Fruit fly (Drosophila melanogaster) whole organism, embryonic: ENCODE results near the gene PolG2.
A peak's percentile ranks its signal among the peaks of the same experiment; 100 is the strongest.

ENCODE experiments used
- Atf-2 ChIP-seq: fragments of 200-800 bp; sonication (Bioruptor generic); optimal IDR thresholded peaks from 2 replicates; lab custom pipeline; 2016; ENCODE audit warnings: missing biosample characterization, missing genetic modification characterization
- Bgb ChIP-seq: fragments of 200-800 bp; sonication (Bioruptor generic); IDR thresholded peaks from 2 replicates; pipeline ENCODE4 v1.3.6; 2022; ENCODE audit warnings: missing biosample characterization, missing genetic modification characterization; ENCODE audit not compliant: partially characterized antibody
- C15 ChIP-seq: fragments of 200-800 bp; sonication (Bioruptor generic); IDR thresholded peaks from 3 replicates; pipeline ENCODE4 v1.3.6; 2022; ENCODE audit warnings: missing biosample characterization, missing genetic modification characterization
- CG10321 ChIP-seq: fragments of 200-800 bp; sonication (Bioruptor generic); IDR thresholded peaks from 2 replicates; pipeline ENCODE4 v1.3.6; 2022; ENCODE audit warnings: missing biosample characterization, missing genetic modification characterization
- CG11085 ChIP-seq: fragments of 200-800 bp; sonication (Bioruptor generic); IDR thresholded peaks from 2 replicates; pipeline ENCODE4 v1.3.6; 2022; ENCODE audit warnings: missing biosample characterization, missing genetic modification characterization
- CG13424 ChIP-seq: fragments of 200-800 bp; sonication (Bioruptor generic); optimal IDR thresholded peaks from 2 replicates; lab custom pipeline; 2019; ENCODE audit warnings: missing biosample characterization, mild to moderate bottlenecking, missing genetic modification characterization, moderate library complexity
- CG16863 ChIP-seq: fragments of 200-800 bp; sonication (Bioruptor generic); optimal IDR thresholded peaks from 3 replicates; lab custom pipeline; 2016; ENCODE audit warnings: missing biosample characterization, missing genetic modification characterization
- CG17361 ChIP-seq: fragments of 200-800 bp; sonication (Bioruptor generic); IDR thresholded peaks from 3 replicates; pipeline ENCODE4 v1.3.6; 2022; ENCODE audit warnings: missing biosample characterization, missing genetic modification characterization
- CG17802 ChIP-seq: fragments of 200-800 bp; sonication (Bioruptor generic); optimal IDR thresholded peaks from 2 replicates; lab custom pipeline; 2018; ENCODE audit warnings: missing biosample characterization, mild to moderate bottlenecking, missing genetic modification characterization, moderate library complexity
- CG17912 ChIP-seq: fragments of 200-800 bp; sonication (Bioruptor generic); optimal IDR thresholded peaks from 2 replicates; lab custom pipeline; 2018; ENCODE audit warnings: missing biosample characterization, mild to moderate bottlenecking, missing genetic modification characterization
- CG1792 ChIP-seq: fragments of 200-800 bp; sonication (Bioruptor generic); optimal IDR thresholded peaks from 2 replicates; lab custom pipeline; 2016; ENCODE audit warnings: missing biosample characterization, missing genetic modification characterization
- CG2712 ChIP-seq: fragments of 200-800 bp; optimal IDR thresholded peaks from 3 replicates; lab custom pipeline; 2019; ENCODE audit warnings: missing biosample characterization, mild to moderate bottlenecking, missing genetic modification characterization, moderate library complexity
- CG31365 ChIP-seq: fragments of 200-800 bp; sonication (Bioruptor generic); optimal IDR thresholded peaks from 2 replicates; lab custom pipeline; 2018; ENCODE audit warnings: missing biosample characterization, mild to moderate bottlenecking, missing genetic modification characterization
- CG42726 ChIP-seq: fragments of 200-800 bp; sonication (Bioruptor generic); IDR thresholded peaks from 2 replicates; pipeline ENCODE4 v1.3.6; 2022; ENCODE audit warnings: missing biosample characterization, missing genetic modification characterization; ENCODE audit not compliant: partially characterized antibody
- CG4617 ChIP-seq: fragments of 200-800 bp; sonication (Bioruptor generic); optimal IDR thresholded peaks from 3 replicates; lab custom pipeline; 2016; ENCODE audit warnings: missing biosample characterization, missing genetic modification characterization, borderline replicate concordance
- CG6813 ChIP-seq: fragments of 200-800 bp; sonication (Bioruptor generic); optimal IDR thresholded peaks from 2 replicates; lab custom pipeline; 2017; ENCODE audit warnings: missing biosample characterization, missing genetic modification characterization, mild to moderate bottlenecking, moderate library complexity, missing genetic modification reagents
- CG9609 ChIP-seq: fragments of 200-800 bp; sonication (Bioruptor generic); optimal IDR thresholded peaks from 3 replicates; lab custom pipeline; 2016; ENCODE audit warnings: missing biosample characterization, missing genetic modification characterization
- CG9727 ChIP-seq: fragments of 200-800 bp; sonication (Bioruptor generic); optimal IDR thresholded peaks from 3 replicates; lab custom pipeline; 2017; ENCODE audit warnings: missing biosample characterization, mild to moderate bottlenecking, missing genetic modification characterization
- Camta ChIP-seq: fragments of 200-800 bp; sonication (Bioruptor generic); optimal IDR thresholded peaks from 2 replicates; lab custom pipeline; 2016; ENCODE audit warnings: missing biosample characterization, missing genetic modification characterization
- Dip2 ChIP-seq: fragments of 200-800 bp; sonication (Bioruptor generic); IDR thresholded peaks from 2 replicates; pipeline ENCODE4 v1.3.6; 2022; ENCODE audit warnings: missing biosample characterization, missing genetic modification characterization
- Doc2 ChIP-seq: fragments of 200-800 bp; sonication (Bioruptor generic); IDR thresholded peaks from 2 replicates; pipeline ENCODE4 v1.3.6; 2022; ENCODE audit warnings: missing biosample characterization, missing genetic modification characterization
- Eip74EF ChIP-seq, 2 experiments: fragments of 200-800 bp in 1 of 2; fragments of >200 bp in 1 of 2; sonication (Bioruptor generic) in 1 of 2; optimal IDR thresholded peaks; 2 replicates each; lab custom pipeline; 2017 to 2019; ENCODE audit warnings: missing biosample characterization in 2 of 2, missing genetic modification characterization in 2 of 2, mild to moderate bottlenecking in 1 of 2, moderate library complexity in 1 of 2
- Elba2 ChIP-seq: fragments of 200-800 bp; sonication (Bioruptor generic); optimal IDR thresholded peaks from 3 replicates; lab custom pipeline; 2016; ENCODE audit warnings: missing biosample characterization, missing genetic modification characterization
- H2.0 ChIP-seq: fragments of 200-800 bp; sonication (Bioruptor generic); IDR thresholded peaks from 2 replicates; pipeline ENCODE4 v1.3.6; 2022; ENCODE audit warnings: missing biosample characterization, missing genetic modification characterization
- Hr78 ChIP-seq, 2 experiments: fragments of 200-800 bp in 1 of 2; fragments of >200 bp in 1 of 2; sonication (Bioruptor generic) in 1 of 2; optimal IDR thresholded peaks; 2 replicates each; lab custom pipeline; 2017 to 2019; ENCODE audit warnings: missing biosample characterization in 2 of 2, missing genetic modification characterization in 2 of 2, mild to moderate bottlenecking in 1 of 2, moderate library complexity in 1 of 2
- Med ChIP-seq: fragments of 200-800 bp; sonication (Bioruptor generic); peaks from one replicate; lab custom pipeline; 2016; ENCODE audit warnings: missing biosample characterization, missing genetic modification characterization, mild to moderate bottlenecking, inconsistent platforms, moderate library complexity
- Nf-YB ChIP-seq: fragments of 200-800 bp; sonication (Bioruptor generic); optimal IDR thresholded peaks from 3 replicates; lab custom pipeline; 2019; ENCODE audit warnings: missing biosample characterization, mild to moderate bottlenecking, missing genetic modification characterization, moderate library complexity
- NfI ChIP-seq: fragments of 200-800 bp; sonication (Bioruptor generic); optimal IDR thresholded peaks from 3 replicates; lab custom pipeline; 2018; ENCODE audit warnings: missing biosample characterization, mild to moderate bottlenecking, missing genetic modification characterization, moderate library complexity
- Pdp1 ChIP-seq, 2 experiments: fragments of 200-800 bp; sonication (Bioruptor generic); optimal IDR thresholded peaks; 3 replicates each; lab custom pipeline; 2016; ENCODE audit warnings: missing biosample characterization in 2 of 2, missing genetic modification characterization in 2 of 2, mild to moderate bottlenecking in 1 of 2, moderate library complexity in 1 of 2
- Scr ChIP-seq: fragments of 200-800 bp; sonication (Bioruptor generic); IDR thresholded peaks from 2 replicates; pipeline ENCODE4 v1.3.6; 2022; ENCODE audit warnings: missing biosample characterization, missing genetic modification characterization; ENCODE audit not compliant: partially characterized antibody
- Sry-δ ChIP-seq: fragments of 200-800 bp; sonication (Bioruptor generic); optimal IDR thresholded peaks from 2 replicates; lab custom pipeline; 2016; ENCODE audit warnings: missing biosample characterization, missing genetic modification characterization
- Vsx1 ChIP-seq: fragments of 200-800 bp; sonication (Bioruptor generic); optimal IDR thresholded peaks from 2 replicates; lab custom pipeline; 2017; ENCODE audit warnings: missing biosample characterization, mild to moderate bottlenecking, missing genetic modification characterization, missing genetic modification reagents
- caup ChIP-seq: fragments of 200-800 bp; sonication (Bioruptor generic); optimal IDR thresholded peaks from 3 replicates; lab custom pipeline; 2017; ENCODE audit warnings: missing biosample characterization, mild to moderate bottlenecking, missing genetic modification characterization, moderate library complexity; ENCODE audit not compliant: severe bottlenecking
- cg ChIP-seq: fragments of 200-800 bp; sonication (Bioruptor generic); optimal IDR thresholded peaks from 3 replicates; lab custom pipeline; 2019; ENCODE audit warnings: missing biosample characterization, mild to moderate bottlenecking, missing genetic modification characterization, moderate library complexity
- chif ChIP-seq, 2 experiments: fragments of 200-800 bp; sonication (Bioruptor generic); optimal IDR thresholded peaks; 3 replicates each; lab custom pipeline; 2016; ENCODE audit warnings: missing biosample characterization in 2 of 2, missing genetic modification characterization in 2 of 2
- disco-r ChIP-seq: fragments of 200-800 bp; sonication (Bioruptor generic); optimal IDR thresholded peaks from 2 replicates; lab custom pipeline; 2016; ENCODE audit warnings: missing biosample characterization, missing genetic modification characterization
- dmrt99B ChIP-seq: fragments of 200-800 bp; sonication (Bioruptor generic); optimal IDR thresholded peaks from 2 replicates; lab custom pipeline; 2018; ENCODE audit warnings: missing biosample characterization, mild to moderate bottlenecking, missing genetic modification characterization, moderate library complexity
- fd64A ChIP-seq: fragments of 200-800 bp; sonication (Bioruptor generic); optimal IDR thresholded peaks from 3 replicates; lab custom pipeline; 2018; ENCODE audit warnings: missing biosample characterization, mild to moderate bottlenecking, missing genetic modification characterization
- fru ChIP-seq: fragments of >200 bp; optimal IDR thresholded peaks from 2 replicates; lab custom pipeline; 2017
- insv ChIP-seq, 2 experiments: fragments of 200-800 bp; sonication (Bioruptor generic); optimal IDR thresholded peaks; 3 replicates each; lab custom pipeline; 2016 to 2018; ENCODE audit warnings: missing biosample characterization in 2 of 2, missing genetic modification characterization in 2 of 2
- jigr1 ChIP-seq: fragments of 200-800 bp; sonication (Bioruptor generic); IDR thresholded peaks from 3 replicates; pipeline ENCODE4 v1.3.6; 2022; ENCODE audit warnings: missing biosample characterization, missing genetic modification characterization
- kay ChIP-seq: fragments of 200-800 bp; sonication (Bioruptor generic); optimal IDR thresholded peaks from 2 replicates; lab custom pipeline; 2016; ENCODE audit warnings: missing biosample characterization, missing genetic modification characterization
- mld ChIP-seq: fragments of 200-800 bp; sonication (Bioruptor generic); IDR thresholded peaks from 3 replicates; pipeline ENCODE4 v1.3.6; 2022; ENCODE audit warnings: missing biosample characterization, missing genetic modification characterization; ENCODE audit not compliant: partially characterized antibody
- nerfin-2 ChIP-seq: fragments of 200-800 bp; sonication (Bioruptor generic); IDR thresholded peaks from 2 replicates; pipeline ENCODE4 v1.3.6; 2022; ENCODE audit warnings: missing biosample characterization, missing genetic modification characterization; ENCODE audit not compliant: partially characterized antibody
- oc ChIP-seq: fragments of 200-800 bp; sonication (Bioruptor generic); optimal IDR thresholded peaks from 2 replicates; lab custom pipeline; 2018; ENCODE audit warnings: missing biosample characterization, mild to moderate bottlenecking, missing genetic modification characterization, moderate library complexity
- p53 ChIP-seq: fragments of 200-800 bp; sonication (Bioruptor generic); optimal IDR thresholded peaks from 2 replicates; lab custom pipeline; 2016; ENCODE audit warnings: missing biosample characterization, missing genetic modification characterization
- pnt ChIP-seq: fragments of 200-800 bp; sonication (Bioruptor generic); optimal IDR thresholded peaks from 3 replicates; lab custom pipeline; 2016; ENCODE audit warnings: missing biosample characterization, missing genetic modification characterization
- psq ChIP-seq: fragments of 200-800 bp; sonication (Bioruptor generic); optimal IDR thresholded peaks from 2 replicates; lab custom pipeline; 2017; ENCODE audit warnings: missing biosample characterization, missing genetic modification characterization
- ro ChIP-seq: fragments of 200-800 bp; sonication (Bioruptor generic); IDR thresholded peaks from 2 replicates; pipeline ENCODE4 v1.3.6; 2022; ENCODE audit warnings: missing biosample characterization, missing genetic modification characterization
- tin ChIP-seq: fragments of 200-800 bp; sonication (Bioruptor generic); optimal IDR thresholded peaks from 3 replicates; lab custom pipeline; 2016; ENCODE audit warnings: missing biosample characterization, missing genetic modification characterization
- vnd ChIP-seq: fragments of 200-800 bp; sonication (Bioruptor generic); IDR thresholded peaks from 3 replicates; pipeline ENCODE4 v1.3.6; 2022; ENCODE audit warnings: missing biosample characterization, missing genetic modification characterization; ENCODE audit not compliant: partially characterized antibody

PolG2 gene

dm6 chr2L:13876698-13877097, 43.8 kb upstream of the PolG2 start (continued):
- TF ChIP-seq nerfin-2 = no peak
- no peak for TF ChIP-seq CG17912 (GFP tag; lab: Kevin White, UChicago)
- peak in 1 of 2 experiments; percentile 15 for TF ChIP-seq Eip74EF (GFP tag; optimal IDR thresholded peaks at IDR 0.05; lab: Kevin White, UChicago)
- no peak for TF ChIP-seq insv (GFP tag; optimal IDR thresholded peaks at IDR 0.05; lab: Kevin White, UChicago)
- no peak for TF ChIP-seq C15 (GFP tag; lab: Robert Waterston, UW)
- no peak for TF ChIP-seq jigr1
- TF ChIP-seq pnt = no peak
- no peak for TF ChIP-seq CG16863 (GFP tag; lab: Kevin White, UChicago)
- peak; percentile 57 for TF ChIP-seq CG13424 (tag; lab: Kevin White, UChicago)
- no peak for TF ChIP-seq NfI (GFP tag; lab: Kevin White, UChicago)
- TF ChIP-seq CG17802 (tag; lab: Kevin White, UChicago) = no peak
- TF ChIP-seq mld (GFP tag; lab: Robert Waterston, UW) = no peak
- no peak for TF ChIP-seq Atf-2 (GFP tag; lab: Kevin White, UChicago)
- no peak for TF ChIP-seq p53 (GFP tag; lab: Kevin White, UChicago)
- TF ChIP-seq Nf-YB = peak; percentile 17
- no peak for TF ChIP-seq H2.0
- TF ChIP-seq CG4617 = no peak
- peak; percentile 62 for TF ChIP-seq CG2712 (tag; lab: Kevin White, UChicago)
- TF ChIP-seq ro = no peak
- TF ChIP-seq psq = no peak
- no peak for TF ChIP-seq Hr78 (GFP tag; optimal IDR thresholded peaks at IDR 0.05; lab: Kevin White, UChicago)
- TF ChIP-seq CG9727 (GFP tag; lab: Kevin White, UChicago) = peak; percentile 30
- no peak for TF ChIP-seq CG10321 (GFP tag; lab: Robert Waterston, UW)
- TF ChIP-seq Camta (GFP tag; lab: Kevin White, UChicago) = no peak
- no peak for TF ChIP-seq CG11085
- TF ChIP-seq Bgb = no peak
- no peak for TF ChIP-seq Pdp1 (GFP tag; optimal IDR thresholded peaks at IDR 0.05; lab: Kevin White, UChicago)
- no peak for TF ChIP-seq vnd
- peak; percentile 13 for TF ChIP-seq kay
- peak; percentile 76 for TF ChIP-seq CG17361 (GFP tag; lab: Robert Waterston, UW)
- no peak for TF ChIP-seq disco-r (GFP tag; lab: Kevin White, UChicago)
- no peak for TF ChIP-seq caup (GFP tag; lab: Kevin White, UChicago)
- no peak for TF ChIP-seq cg (GFP tag; lab: Kevin White, UChicago)
- no peak for TF ChIP-seq CG42726 (GFP tag; lab: Robert Waterston, UW)
- TF ChIP-seq Vsx1 (GFP tag; lab: Kevin White, UChicago) = no peak
- no peak for TF ChIP-seq fd64A
- TF ChIP-seq CG1792 (GFP tag; lab: Kevin White, UChicago) = no peak
- TF ChIP-seq dmrt99B (tag; lab: Kevin White, UChicago) = peak; percentile 63
- TF ChIP-seq Elba2 (GFP tag; lab: Kevin White, UChicago) = no peak
- no peak for TF ChIP-seq oc
- peak; percentile 51 for TF ChIP-seq Med (GFP tag; lab: Kevin White, UChicago)
- no peak for TF ChIP-seq Scr (GFP tag; lab: Robert Waterston, UW)
- no peak for TF ChIP-seq CG6813
- no peak for TF ChIP-seq Dip2 (GFP tag; lab: Robert Waterston, UW)
- peak in 1 of 2 experiments; percentile 3 for TF ChIP-seq chif (GFP tag; optimal IDR thresholded peaks at IDR 0.05; lab: Kevin White, UChicago)
- TF ChIP-seq Doc2 (GFP tag; lab: Robert Waterston, UW) = no peak
- no peak for TF ChIP-seq Sry-δ
- no peak for TF ChIP-seq CG31365 (tag; lab: Kevin White, UChicago)
- no peak for TF ChIP-seq fru (lab: Kevin White, UChicago)
- TF ChIP-seq tin (GFP tag; lab: Kevin White, UChicago) = no peak
- no peak for TF ChIP-seq CG9609 (GFP tag; lab: Kevin White, UChicago)
